Fruit fly (Drosophila melanogaster) whole organism, wandering third instar larva: ENCODE results near the gene CG42750.

Source experiments
- Abd-B ChIP-seq: fragments of >200 bp; optimal IDR thresholded peaks from 2 replicates; lab custom pipeline; 2017; ENCODE audit warnings: missing biosample characterization, missing genetic modification characterization
- CG32264 ChIP-seq: fragments of 200-800 bp; sonication (Bioruptor generic); optimal IDR thresholded peaks from 2 replicates; lab custom pipeline; 2016; ENCODE audit warnings: missing biosample characterization, missing genetic modification characterization
- CrebA ChIP-seq: fragments of 200-800 bp; sonication (Bioruptor generic); optimal IDR thresholded peaks from 2 replicates; lab custom pipeline; 2016; ENCODE audit warnings: missing biosample characterization, mild to moderate bottlenecking, missing genetic modification characterization, borderline replicate concordance
- Dfd ChIP-seq: fragments of >200 bp; optimal IDR thresholded peaks from 2 replicates; lab custom pipeline; 2017; ENCODE audit warnings: missing biosample characterization, missing genetic modification characterization
- Dif ChIP-seq: fragments of 200-275, 200-300 bp; sonication (Bioruptor generic); optimal IDR thresholded peaks from 2 replicates; lab custom pipeline; 2018; ENCODE audit warnings: missing biosample characterization, missing genetic modification characterization; ENCODE audit not compliant: partially characterized antibody
- GATAd ChIP-seq: sonication (Bioruptor generic); optimal IDR thresholded peaks from 2 replicates; lab custom pipeline; 2016; ENCODE audit warnings: missing biosample characterization, missing genetic modification characterization
- HLH106 ChIP-seq: fragments of 200-800 bp; optimal IDR thresholded peaks from 3 replicates; lab custom pipeline; 2019; ENCODE audit warnings: missing biosample characterization, mild to moderate bottlenecking, missing genetic modification characterization, moderate library complexity
- Hnf4 ChIP-seq: fragments of 200-800 bp; sonication (Bioruptor generic); optimal IDR thresholded peaks from 2 replicates; lab custom pipeline; 2016; ENCODE audit warnings: missing biosample characterization, mild to moderate bottlenecking, missing genetic modification characterization
- Hr83 ChIP-seq: fragments of 200-300 bp; sonication (Bioruptor generic); optimal IDR thresholded peaks from 2 replicates; lab custom pipeline; 2016; ENCODE audit warnings: missing biosample characterization, mild to moderate bottlenecking, missing genetic modification characterization, moderate library complexity; ENCODE audit not compliant: poor library complexity, severe bottlenecking
- Jra ChIP-seq: sonication (Bioruptor generic); optimal IDR thresholded peaks from 2 replicates; lab custom pipeline; 2016; ENCODE audit warnings: missing biosample characterization, missing genetic modification characterization
- Mio ChIP-seq: sonication (Bioruptor generic); optimal IDR thresholded peaks from 2 replicates; lab custom pipeline; 2016; ENCODE audit warnings: missing biosample characterization, missing genetic modification characterization
- Myc ChIP-seq: fragments of >200 bp; optimal IDR thresholded peaks from 2 replicates; lab custom pipeline; 2017
- N ChIP-seq: fragments of >200 bp; optimal IDR thresholded peaks from 2 replicates; lab custom pipeline; 2018; ENCODE audit warnings: missing biosample characterization, missing external identifiers, missing genetic modification characterization
- OdsH ChIP-seq: fragments of 200-800 bp; sonication (Bioruptor generic); optimal IDR thresholded peaks from 2 replicates; lab custom pipeline; 2016; ENCODE audit warnings: missing biosample characterization, mild to moderate bottlenecking, missing genetic modification characterization
- Rel ChIP-seq, 2 experiments: fragments of 200-800 bp; sonication (Bioruptor generic) in 1 of 2; optimal IDR thresholded peaks; 2 replicates in 1 of 2; 3 replicates in 1 of 2; lab custom pipeline; 2016 to 2019; ENCODE audit warnings: mild to moderate bottlenecking in 2 of 2, missing biosample characterization in 2 of 2, missing genetic modification characterization in 2 of 2, moderate library complexity in 1 of 2
- Sp1 ChIP-seq: fragments of 200-800 bp; sonication (Bioruptor generic); optimal IDR thresholded peaks from 3 replicates; lab custom pipeline; 2019; ENCODE audit warnings: missing biosample characterization, mild to moderate bottlenecking, missing genetic modification characterization, moderate library complexity
- br ChIP-seq: fragments of 200-800 bp; sonication (Bioruptor generic); optimal IDR thresholded peaks from 2 replicates; lab custom pipeline; 2016; ENCODE audit warnings: missing biosample characterization, missing genetic modification characterization
- dl ChIP-seq, 2 experiments: fragments of 175-275, 200-275 bp in 1 of 2; fragments of 200-275 bp in 1 of 2; sonication (Bioruptor generic); optimal IDR thresholded peaks; lab custom pipeline; 2018; ENCODE audit warnings: mild to moderate bottlenecking in 2 of 2, missing biosample characterization in 2 of 2, missing genetic modification characterization in 2 of 2, moderate library complexity in 2 of 2; ENCODE audit not compliant: partially characterized antibody in 2 of 2, insufficient read depth in 1 of 2
- dmrt93B ChIP-seq: fragments of 200-800 bp; sonication (Bioruptor generic); optimal IDR thresholded peaks from 2 replicates; lab custom pipeline; 2018; ENCODE audit warnings: missing biosample characterization, mild to moderate bottlenecking, missing genetic modification characterization
- dsf ChIP-seq: sonication (Bioruptor generic); optimal IDR thresholded peaks from 2 replicates; lab custom pipeline; 2016; ENCODE audit warnings: missing biosample characterization, missing genetic modification characterization, borderline replicate concordance
- foxo ChIP-seq, 2 experiments: fragments of 200-800 bp; sonication (Bioruptor generic); optimal IDR thresholded peaks; 2 replicates in 1 of 2; 3 replicates in 1 of 2; lab custom pipeline; 2016 to 2017; ENCODE audit warnings: missing biosample characterization in 2 of 2, missing genetic modification characterization in 2 of 2
- fru ChIP-seq: fragments of 200-800 bp; sonication (Bioruptor generic); optimal IDR thresholded peaks from 3 replicates; lab custom pipeline; 2016; ENCODE audit warnings: missing biosample characterization, mild to moderate bottlenecking, missing genetic modification characterization
- h ChIP-seq: fragments of 200-800 bp; sonication (Bioruptor generic); optimal IDR thresholded peaks from 3 replicates; lab custom pipeline; 2016; ENCODE audit warnings: missing biosample characterization, mild to moderate bottlenecking, missing genetic modification characterization
- jim ChIP-seq: fragments of 175-275, 200-325 bp; sonication (Bioruptor generic); optimal IDR thresholded peaks from 2 replicates; lab custom pipeline; 2016; ENCODE audit warnings: missing biosample characterization, mild to moderate bottlenecking, missing genetic modification characterization
- pan ChIP-seq: fragments of >200 bp; optimal IDR thresholded peaks from 2 replicates; lab custom pipeline; 2017
- psq ChIP-seq: fragments of 200-800 bp; sonication (Bioruptor generic); optimal IDR thresholded peaks from 3 replicates; lab custom pipeline; 2017; ENCODE audit warnings: missing biosample characterization, mild to moderate bottlenecking, missing genetic modification characterization, moderate library complexity
- rgr ChIP-seq: fragments of 200-800 bp; sonication (Bioruptor generic); optimal IDR thresholded peaks from 3 replicates; lab custom pipeline; 2016; ENCODE audit warnings: missing biosample characterization, mild to moderate bottlenecking, missing genetic modification characterization
- sage ChIP-seq: fragments of 200-800 bp; sonication (Bioruptor generic); optimal IDR thresholded peaks from 2 replicates; lab custom pipeline; 2016; ENCODE audit warnings: missing biosample characterization, mild to moderate bottlenecking, missing genetic modification characterization
- sv ChIP-seq: fragments of 200-800 bp; sonication (Bioruptor generic); optimal IDR thresholded peaks from 3 replicates; lab custom pipeline; 2016; ENCODE audit warnings: missing biosample characterization, missing genetic modification characterization
- usp ChIP-seq: fragments of >200 bp; optimal IDR thresholded peaks from 2 replicates; lab custom pipeline; 2017; ENCODE audit warnings: missing biosample characterization, missing genetic modification characterization
- woc ChIP-seq: sonication (Bioruptor generic); optimal IDR thresholded peaks from 2 replicates; lab custom pipeline; 2016; ENCODE audit warnings: missing biosample characterization, mild to moderate bottlenecking, missing genetic modification characterization

The CG42750 gene

dm6 chr2L:18140544-18140943 is 135.0 kb downstream of the CG42750 start:
- peak; percentile 99 for TF ChIP-seq Dfd (GFP tag; lab: Kevin White, UChicago)
- no peak for TF ChIP-seq dsf (GFP tag; lab: Kevin White, UChicago)

DNA sequence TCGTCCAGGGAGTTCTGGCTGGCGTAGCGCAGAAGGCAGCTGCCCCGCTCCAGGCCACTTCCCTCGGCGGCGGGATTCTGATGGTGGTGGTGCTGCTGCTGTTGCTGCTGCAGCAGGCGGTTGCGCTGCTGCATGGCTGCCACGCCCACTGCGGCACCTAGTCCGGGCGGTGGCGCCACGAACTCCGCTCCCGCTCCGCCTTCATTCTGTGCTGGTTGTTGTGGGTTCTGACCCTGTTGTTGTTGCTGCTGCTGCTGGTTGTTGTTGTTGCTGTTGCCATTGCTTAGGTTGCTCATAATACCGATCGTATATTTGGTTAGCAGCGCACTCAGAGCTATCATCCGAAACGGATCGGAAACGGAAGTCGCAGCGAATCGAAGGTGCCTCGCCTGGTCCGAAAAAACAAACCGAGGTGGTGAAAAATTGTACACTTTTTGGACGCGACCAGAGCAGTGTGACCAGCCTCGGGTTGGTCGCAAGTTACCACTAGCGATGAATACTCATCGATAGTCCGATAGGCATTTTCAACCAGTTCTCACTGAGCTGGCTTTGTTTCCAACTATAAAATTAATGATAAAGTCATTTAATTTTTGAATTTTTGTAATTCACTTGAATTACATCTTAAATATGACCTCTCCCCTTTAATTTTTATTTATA is 137.9 kb downstream of the CG42750 start, which contains the start of gene kel:
kel (minus strand) TSS at position 493 of the 657 bp plus-strand sequence.
- TF ChIP-seq foxo (GFP tag; optimal IDR thresholded peaks at IDR 0.05; lab: Kevin White, UChicago) (peak in 1 of 2 experiments; percentile 20), N (GFP tag; lab: Kevin White, UChicago) (no peak), OdsH (GFP tag; lab: Kevin White, UChicago) (peak; percentile 16), dsf (GFP tag; lab: Kevin White, UChicago) (no peak), usp (GFP tag; lab: Kevin White, UChicago) (no peak), Dfd (GFP tag; lab: Kevin White, UChicago) (peak; percentile 60), Jra (no peak), woc (GFP tag; lab: Kevin White, UChicago) (peak; percentile 49), fru (GFP tag; lab: Kevin White, UChicago) (peak; percentile 33), Mio (GFP tag; lab: Kevin White, UChicago) (no peak), Dif (GFP tag; lab: Kevin White, UChicago) (peak; percentile 19), dl (GFP tag; optimal IDR thresholded peaks at IDR 0.05; lab: Kevin White, UChicago; ENCODE audit: insufficient read depth in 1 of 2, partially characterized antibody in 2 of 2) (no peak), Rel (GFP tag; optimal IDR thresholded peaks at IDR 0.05; lab: Kevin White, UChicago) (no peak), Rel (tag; optimal IDR thresholded peaks at IDR 0.05; lab: Kevin White, UChicago) (peak; percentile 30), psq (GFP tag; lab: Kevin White, UChicago) (peak; percentile 1), jim (no peak), pan (lab: Kevin White, UChicago) (no peak), Sp1 (peak; percentile 58), GATAd (GFP tag; lab: Kevin White, UChicago) (no peak), h (GFP tag; lab: Kevin White, UChicago) (peak; percentile 43), HLH106 (tag; lab: Kevin White, UChicago) (peak; percentile 17), CG32264 (GFP tag; lab: Kevin White, UChicago) (no peak), br (GFP tag; lab: Kevin White, UChicago) (peak; percentile 41), rgr (GFP tag; lab: Kevin White, UChicago) (peak; percentile 61), Hnf4 (GFP tag; lab: Kevin White, UChicago) (no peak), Hr83 (GFP tag; lab: Kevin White, UChicago) (peak; percentile 84), dmrt93B (GFP tag; lab: Kevin White, UChicago) (no peak)

- TF ChIP-seq Sp1 (no peak), sv (GFP tag; lab: Kevin White, UChicago) (peak; percentile 2)
- TF ChIP-seq, all 38 proteins: peak for 1
Measured at dm6 chr2L:18136427-18136857, 139.1 kb downstream of the CG42750 start.

- no peak for TF ChIP-seq Dif (GFP tag; lab: Kevin White, UChicago)
- TF ChIP-seq sage (GFP tag; lab: Kevin White, UChicago), result no peak
- no peak for TF ChIP-seq jim
- TF ChIP-seq br (GFP tag; lab: Kevin White, UChicago), result no peak
- TF ChIP-seq Dfd (GFP tag; lab: Kevin White, UChicago), result no peak
- TF ChIP-seq Rel (GFP tag; optimal IDR thresholded peaks at IDR 0.05; lab: Kevin White, UChicago), result no peak
- TF ChIP-seq Rel (tag; optimal IDR thresholded peaks at IDR 0.05; lab: Kevin White, UChicago), result no peak
- no peak for TF ChIP-seq usp (GFP tag; lab: Kevin White, UChicago)
- no peak for TF ChIP-seq CrebA (GFP tag; lab: Kevin White, UChicago)
- no peak for TF ChIP-seq Abd-B (GFP tag; lab: Kevin White, UChicago)
- TF ChIP-seq Hr83 (GFP tag; lab: Kevin White, UChicago), result no peak
- no peak for TF ChIP-seq woc (GFP tag; lab: Kevin White, UChicago)
- TF ChIP-seq Myc (lab: Kevin White, UChicago), result no peak
- TF ChIP-seq Jra, result no peak
- no peak for TF ChIP-seq pan (lab: Kevin White, UChicago)
Measured at dm6 chr2L:18134615-18135014, 141.0 kb downstream of the CG42750 start.
